Worm (Caenorhabditis elegans) whole organism, young adult: ENCODE results near the gene spp-9.

Source experiments
- B0261.1 ChIP-seq: sonication (generic microtip); optimal IDR thresholded peaks from 2 replicates; lab custom pipeline; 2016; ENCODE audit warnings: mild to moderate bottlenecking, missing genetic modification characterization, moderate library complexity, missing compliant biosample characterization
- F10E7.11 ChIP-seq: sonication (generic microtip); optimal IDR thresholded peaks from 2 replicates; lab custom pipeline; 2017; ENCODE audit warnings: mild to moderate bottlenecking, missing genetic modification characterization, moderate library complexity, missing compliant biosample characterization
- F23B12.7 ChIP-seq: sonication (generic microtip); optimal IDR thresholded peaks from 2 replicates; lab custom pipeline; 2017; ENCODE audit warnings: missing genetic modification characterization, mild to moderate bottlenecking, missing compliant biosample characterization, antibody characterized with exemption, moderate library complexity; ENCODE audit not compliant: insufficient read depth
- F37B4.10 ChIP-seq: fragments of 200-800 bp; sonication (Bioruptor generic); IDR thresholded peaks from 2 replicates; pipeline ENCODE4 v1.3.6; 2022; ENCODE audit warnings: missing genetic modification characterization, missing compliant biosample characterization
- F55B11.4 ChIP-seq: sonication (generic microtip); optimal IDR thresholded peaks from 2 replicates; lab custom pipeline; 2016; ENCODE audit warnings: missing compliant biosample characterization, missing genetic modification characterization, borderline replicate concordance; ENCODE audit not compliant: insufficient read depth
- F57C9.4 ChIP-seq: sonication (generic microtip); optimal IDR thresholded peaks from 2 replicates; lab custom pipeline; 2017; ENCODE audit warnings: mild to moderate bottlenecking, missing genetic modification characterization, missing compliant biosample characterization
- T07F8.4 ChIP-seq: sonication (generic microtip); optimal IDR thresholded peaks from 2 replicates; lab custom pipeline; 2016; ENCODE audit warnings: mild to moderate bottlenecking, missing genetic modification characterization, moderate library complexity, missing compliant biosample characterization
- atf-7 ChIP-seq: sonication (generic microtip); optimal IDR thresholded peaks from 2 replicates; lab custom pipeline; 2017; ENCODE audit warnings: mild to moderate bottlenecking, missing genetic modification characterization, missing compliant biosample characterization
- attf-6 ChIP-seq: fragments of 200-800 bp; sonication (Bioruptor generic); IDR thresholded peaks from 2 replicates; pipeline ENCODE4 v1.3.6; 2022; ENCODE audit warnings: missing genetic modification reagents, missing genetic modification characterization, missing compliant biosample characterization
- ccch-3 ChIP-seq: fragments of 200-800 bp; sonication (Bioruptor generic); optimal IDR thresholded peaks from 2 replicates; lab custom pipeline; 2018; ENCODE audit warnings: mild to moderate bottlenecking, missing genetic modification characterization, missing compliant biosample characterization
- ceh-100 ChIP-seq: fragments of 200-800 bp; sonication (Bioruptor generic); IDR thresholded peaks from 2 replicates; pipeline ENCODE4 v1.3.6; 2022; ENCODE audit warnings: missing genetic modification reagents, missing genetic modification characterization, missing compliant biosample characterization
- ceh-79 ChIP-seq: sonication (generic microtip); optimal IDR thresholded peaks from 2 replicates; lab custom pipeline; 2017; ENCODE audit warnings: mild to moderate bottlenecking, missing genetic modification characterization, missing compliant biosample characterization
- ceh-91 ChIP-seq: fragments of 200-800 bp; sonication (Bioruptor generic); IDR thresholded peaks from 2 replicates; pipeline ENCODE4 v1.3.6; 2022; ENCODE audit warnings: missing genetic modification reagents, missing genetic modification characterization, missing compliant biosample characterization
- die-1 ChIP-seq: sonication (generic microtip); optimal IDR thresholded peaks from 2 replicates; lab custom pipeline; 2016; ENCODE audit warnings: missing genotype, mild to moderate bottlenecking, missing genetic modification characterization, missing compliant biosample characterization
- efl-1 ChIP-seq: fragments of 150-350 bp; optimal IDR thresholded peaks from 2 replicates; lab custom pipeline; 2014; ENCODE audit warnings: missing biosample characterization, missing genetic modification reagents, missing genetic modification characterization
- egl-18 ChIP-seq: fragments of 200-800 bp; sonication (Bioruptor generic); IDR thresholded peaks from 2 replicates; pipeline ENCODE4 v1.3.6; 2022; ENCODE audit warnings: missing genetic modification reagents, missing genetic modification characterization, missing compliant biosample characterization
- hlh-26 ChIP-seq: fragments of 200-800 bp; sonication (Bioruptor generic); conservative IDR thresholded peaks from 2 replicates; pipeline ENCODE4 v1.3.6; 2022; ENCODE audit warnings: missing genetic modification reagents, missing genetic modification characterization, missing compliant biosample characterization
- hmg-1.2 ChIP-seq: fragments of 200-800 bp; sonication (Bioruptor generic); IDR thresholded peaks from 2 replicates; pipeline ENCODE4 v1.3.6; 2022; ENCODE audit warnings: missing genetic modification reagents, missing genetic modification characterization, missing compliant biosample characterization
- hsf-1 ChIP-seq: fragments of 200-800 bp; sonication (Bioruptor generic); IDR thresholded peaks from 2 replicates; pipeline ENCODE4 v1.3.6; 2022; ENCODE audit warnings: missing genetic modification reagents, missing genetic modification characterization, missing compliant biosample characterization
- lag-1 ChIP-seq: fragments of 200-800 bp; sonication (Bioruptor generic); IDR thresholded peaks from 2 replicates; pipeline ENCODE4 v1.3.6; 2022; ENCODE audit warnings: missing genetic modification reagents, missing genetic modification characterization, missing compliant biosample characterization
- let-607 ChIP-seq, 2 experiments: fragments of 200-800 bp in 1 of 2; sonication (Bioruptor generic) in 1 of 2; sonication (generic microtip) in 1 of 2; optimal IDR thresholded peaks; 2 replicates each; lab custom pipeline; 2016 to 2018; ENCODE audit warnings: mild to moderate bottlenecking in 2 of 2, missing compliant biosample characterization in 2 of 2, missing genetic modification characterization in 2 of 2, moderate library complexity in 2 of 2, missing genotype in 1 of 2
- lir-1 ChIP-seq: fragments of 200-800 bp; sonication (Bioruptor generic); conservative IDR thresholded peaks from 2 replicates; pipeline ENCODE4 v1.3.6; 2022; ENCODE audit warnings: missing genetic modification reagents, missing genetic modification characterization, missing compliant biosample characterization
- mcd-1 ChIP-seq: fragments of 200-800 bp; sonication (Bioruptor generic); IDR thresholded peaks from 2 replicates; pipeline ENCODE4 v1.3.6; 2022; ENCODE audit warnings: missing genetic modification reagents, missing genetic modification characterization, missing compliant biosample characterization
- nfyb-1 ChIP-seq: fragments of 200-800 bp; sonication (Bioruptor generic); IDR thresholded peaks from 2 replicates; pipeline ENCODE4 v1.3.6; 2022; ENCODE audit warnings: missing genetic modification reagents, missing genetic modification characterization, missing compliant biosample characterization
- nhr-179 ChIP-seq: sonication (generic microtip); optimal IDR thresholded peaks from 2 replicates; lab custom pipeline; 2016; ENCODE audit warnings: mild to moderate bottlenecking, missing genetic modification characterization, missing compliant biosample characterization
- rec-8 ChIP-seq, 2 experiments: sonication (generic microtip); optimal IDR thresholded peaks; 2 replicates each; lab custom pipeline; 2016; ENCODE audit warnings: mild to moderate bottlenecking in 2 of 2, missing genetic modification characterization in 2 of 2, missing genetic modification reagents in 2 of 2, missing genotype in 2 of 2, missing biosample characterization in 1 of 2, missing compliant biosample characterization in 1 of 2, moderate library complexity in 1 of 2
- repo-1 ChIP-seq: sonication (generic microtip); optimal IDR thresholded peaks from 2 replicates; lab custom pipeline; 2017; ENCODE audit warnings: mild to moderate bottlenecking, missing genetic modification characterization, missing compliant biosample characterization
- unc-130 ChIP-seq: sonication (generic microtip); optimal IDR thresholded peaks from 2 replicates; lab custom pipeline; 2016; ENCODE audit warnings: missing genetic modification reagents, missing genetic modification characterization, missing compliant biosample characterization
- zfh-2 ChIP-seq: fragments of 200-800 bp; sonication (Bioruptor generic); conservative IDR thresholded peaks from 2 replicates; pipeline ENCODE4 v1.3.6; 2022; ENCODE audit warnings: missing genetic modification reagents, missing genetic modification characterization, missing compliant biosample characterization
- zim-3 ChIP-seq: sonication (generic microtip); optimal IDR thresholded peaks from 2 replicates; lab custom pipeline; 2017; ENCODE audit warnings: mild to moderate bottlenecking, missing genetic modification characterization, moderate library complexity, missing compliant biosample characterization
- ztf-26 ChIP-seq: sonication (generic microtip); optimal IDR thresholded peaks from 2 replicates; lab custom pipeline; 2017; ENCODE audit warnings: missing genetic modification characterization, missing compliant biosample characterization
- ztf-28 ChIP-seq: fragments of 200-800 bp; sonication (Bioruptor generic); IDR thresholded peaks from 2 replicates; pipeline ENCODE4 v1.3.6; 2022; ENCODE audit warnings: missing genetic modification reagents, missing genetic modification characterization, missing compliant biosample characterization

spp-9 gene

DNA sequence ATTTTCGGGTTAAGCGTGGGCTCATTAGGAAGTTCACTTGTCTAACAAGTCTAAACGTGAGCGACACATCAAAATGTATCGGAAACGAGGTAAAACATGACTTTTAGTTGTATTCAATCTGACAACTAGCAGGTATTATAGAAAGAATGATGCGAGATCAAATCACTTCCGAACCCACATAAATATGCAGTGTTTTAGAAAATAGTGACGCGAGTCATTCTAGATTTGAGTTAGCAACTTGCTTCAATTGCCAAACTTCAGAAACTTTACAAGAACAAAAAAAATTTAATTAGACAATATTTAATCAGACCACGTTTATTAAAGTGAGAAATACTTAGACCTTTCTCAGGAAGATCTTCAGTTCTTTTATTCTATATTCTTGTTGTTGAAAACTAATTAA, 30.9 kb upstream of the spp-9 start (continued):
- TF ChIP-seq efl-1 (GFP tag; lab: Kevin White, UChicago) = no peak

DNA sequence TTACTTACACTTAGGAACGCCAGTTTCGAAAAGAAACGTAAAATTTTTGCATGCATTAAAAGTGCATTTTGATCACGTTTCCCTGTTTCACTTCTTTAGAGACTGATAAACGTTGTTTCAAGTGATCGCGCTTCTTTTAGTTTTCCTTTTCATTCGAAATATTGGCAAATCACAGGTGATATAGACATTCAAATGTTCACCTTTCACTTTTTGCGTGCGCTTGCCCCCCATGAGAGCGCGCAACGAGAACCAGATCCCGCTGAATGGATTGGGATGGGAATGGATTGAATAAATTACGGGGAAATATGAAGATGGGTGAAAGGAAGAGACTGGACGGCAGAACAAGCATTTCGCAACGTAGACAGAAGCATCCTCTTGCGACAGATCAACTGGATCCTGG, 26.0 kb upstream of the spp-9 start:
- TF ChIP-seq zim-3 (tag; lab: Kevin White, UChicago) (peak; percentile 2), ztf-28 (GFP tag; lab: Robert Waterston, UW) (no peak)

DNA sequence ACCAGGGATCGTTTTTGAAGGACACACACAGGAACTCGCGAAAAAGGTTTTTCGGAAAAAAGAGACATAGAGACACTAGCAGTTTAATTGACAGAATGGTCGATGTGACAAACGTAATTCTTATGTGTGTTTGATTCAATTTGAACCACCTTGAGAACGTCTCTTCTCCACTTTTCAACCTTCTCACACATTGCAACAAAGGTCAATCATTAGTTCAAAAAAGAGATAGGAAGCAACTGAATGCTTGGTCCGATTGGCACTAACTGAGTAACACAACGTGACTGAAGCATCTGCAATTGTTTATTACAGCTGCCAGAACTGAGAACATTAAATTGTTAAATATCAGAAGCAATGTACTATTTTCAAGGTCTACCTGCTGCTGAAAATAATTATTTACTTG, 25.5 kb upstream of the spp-9 start:
- TF ChIP-seq F37B4.10 (GFP tag; lab: Robert Waterston, UW) (no peak), ccch-3 (GFP tag; lab: Kevin White, UChicago) (no peak)
- TF ChIP-seq, all 124 proteins: peak for 0

DNA sequence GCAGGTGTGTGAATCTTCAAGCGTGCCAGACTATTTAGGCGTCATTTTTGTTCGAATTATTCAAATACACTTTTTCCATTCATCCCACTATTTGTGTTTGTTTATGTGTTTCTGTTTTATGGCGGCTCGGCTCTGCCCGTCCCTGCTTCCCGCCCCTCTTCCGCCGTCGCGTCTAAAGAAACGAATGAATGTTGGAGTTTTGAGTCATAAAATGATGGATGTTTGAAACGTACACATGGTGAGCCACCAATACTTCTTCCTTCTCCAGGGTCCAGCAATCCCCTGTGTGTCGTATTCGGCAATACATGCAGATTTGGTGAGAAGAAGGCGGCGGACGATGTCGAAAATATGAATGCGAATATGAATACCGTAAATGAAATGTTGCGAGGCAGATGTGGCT, 24.6 kb upstream of the spp-9 start:
- TF ChIP-seq F10E7.11 (no peak), F23B12.7 (tag; lab: Kevin White, UChicago) (no peak), unc-130 (GFP tag; lab: Kevin White, UChicago) (no peak), egl-18 (GFP tag; lab: Robert Waterston, UW) (no peak), hmg-1.2 (GFP tag; lab: Robert Waterston, UW) (no peak), nfyb-1 (GFP tag; lab: Robert Waterston, UW) (no peak), F57C9.4 (tag; lab: Kevin White, UChicago) (no peak), repo-1 (no peak), lir-1 (GFP tag; lab: Robert Waterston, UW) (no peak), attf-6 (no peak), nhr-179 (tag; lab: Kevin White, UChicago) (no peak), B0261.1 (tag; lab: Kevin White, UChicago) (no peak), ceh-91 (no peak)

DNA sequence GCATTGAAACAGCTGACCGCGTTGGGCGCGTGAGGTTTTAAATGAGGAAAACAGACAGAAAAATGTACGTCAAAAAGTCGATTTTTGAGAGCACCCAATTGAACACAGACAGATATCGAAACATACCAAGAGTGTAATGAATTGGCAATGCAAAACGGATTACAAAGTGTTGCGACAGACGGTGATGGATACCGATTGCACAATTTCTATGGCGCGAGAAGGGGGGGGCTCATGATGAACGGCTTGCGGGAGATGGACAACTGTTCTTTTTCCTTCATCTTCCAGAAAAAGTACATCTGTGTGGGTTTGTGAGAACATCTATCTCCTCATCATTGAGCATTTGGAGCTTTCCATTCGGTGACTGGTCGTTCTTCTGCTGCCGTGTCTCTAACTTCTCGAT, 24.0 kb upstream of the spp-9 start:
- no peak for TF ChIP-seq hlh-26 (GFP tag; lab: Robert Waterston, UW)
- TF ChIP-seq egl-18 (GFP tag; lab: Robert Waterston, UW) = no peak
- no peak for TF ChIP-seq ceh-79 (tag; lab: Kevin White, UChicago)
- no peak for TF ChIP-seq zfh-2 (GFP tag; lab: Robert Waterston, UW)
- TF ChIP-seq lag-1 (GFP tag; lab: Robert Waterston, UW) = no peak
- no peak for TF ChIP-seq die-1 (tag; lab: Kevin White, UChicago)
- no peak for TF ChIP-seq T07F8.4 (tag; lab: Kevin White, UChicago)
- TF ChIP-seq let-607 (tag; optimal IDR thresholded peaks at IDR 0.05; lab: Kevin White, UChicago) = no peak
- TF ChIP-seq hsf-1 (GFP tag; lab: Robert Waterston, UW) = no peak
- TF ChIP-seq ceh-100 (GFP tag; lab: Robert Waterston, UW) = no peak
- no peak for TF ChIP-seq F55B11.4 (tag; lab: Kevin White, UChicago)
- no peak for TF ChIP-seq rec-8 (tag; optimal IDR thresholded peaks at IDR 0.05; lab: Kevin White, UChicago)
- no peak for TF ChIP-seq mcd-1 (GFP tag; lab: Robert Waterston, UW)
- no peak for TF ChIP-seq atf-7 (tag; lab: Kevin White, UChicago)
- no peak for TF ChIP-seq ztf-26 (tag; lab: Kevin White, UChicago)
- TF ChIP-seq F57C9.4 (tag; lab: Kevin White, UChicago) = no peak
